Worm (Caenorhabditis elegans) whole organism, young adult: ENCODE results near the gene igcm-4.

Experiments
- B0035.1 ChIP-seq: sonication (generic microtip); optimal IDR thresholded peaks from 2 replicates; lab custom pipeline; 2016; ENCODE audit warnings: missing genetic modification characterization, mild to moderate bottlenecking, missing compliant biosample characterization, missing genotype, missing genetic modification reagents
- C06A6.2 ChIP-seq: fragments of 200-800 bp; sonication (Bioruptor generic); conservative IDR thresholded peaks from 2 replicates; pipeline ENCODE4 v1.3.6; 2022; ENCODE audit warnings: missing genetic modification characterization, missing compliant biosample characterization
- C17E4.6 ChIP-seq: fragments of 200-800 bp; sonication (Bioruptor generic); IDR thresholded peaks from 2 replicates; pipeline ENCODE4 v1.3.6; 2022; ENCODE audit warnings: missing genetic modification reagents, missing genetic modification characterization, missing compliant biosample characterization
- F10E7.11 ChIP-seq: sonication (generic microtip); optimal IDR thresholded peaks from 2 replicates; lab custom pipeline; 2017; ENCODE audit warnings: mild to moderate bottlenecking, missing genetic modification characterization, moderate library complexity, missing compliant biosample characterization
- F22D6.2 ChIP-seq: sonication (generic microtip); optimal IDR thresholded peaks from 2 replicates; lab custom pipeline; 2016; ENCODE audit warnings: mild to moderate bottlenecking, missing genetic modification characterization, missing compliant biosample characterization
- F23B12.7 ChIP-seq: sonication (generic microtip); optimal IDR thresholded peaks from 2 replicates; lab custom pipeline; 2017; ENCODE audit warnings: missing genetic modification characterization, mild to moderate bottlenecking, missing compliant biosample characterization, antibody characterized with exemption, moderate library complexity; ENCODE audit not compliant: insufficient read depth
- F39B2.1 ChIP-seq: fragments of 200-800 bp; sonication (Bioruptor generic); IDR thresholded peaks from 2 replicates; pipeline ENCODE4 v1.3.6; 2022; ENCODE audit warnings: missing genetic modification reagents, missing genetic modification characterization, missing compliant biosample characterization
- F57C9.4 ChIP-seq: sonication (generic microtip); optimal IDR thresholded peaks from 2 replicates; lab custom pipeline; 2017; ENCODE audit warnings: mild to moderate bottlenecking, missing genetic modification characterization, missing compliant biosample characterization
- K11D2.4 ChIP-seq: fragments of 200-800 bp; sonication (Bioruptor generic); IDR thresholded peaks from 2 replicates; pipeline ENCODE4 v1.3.6; 2022; ENCODE audit warnings: missing genetic modification reagents, missing genetic modification characterization, missing compliant biosample characterization
- ama-1 ChIP-seq, 3 experiments: fragments of 150-350 bp in 1 of 3; sonication (generic microtip) in 2 of 3; optimal IDR thresholded peaks; 2 replicates each; lab custom pipeline; 2014 to 2018; ENCODE audit warnings: missing biosample characterization in 2 of 3, missing genetic modification characterization in 2 of 3, missing genetic modification reagents in 2 of 3
- attf-6 ChIP-seq: fragments of 200-800 bp; sonication (Bioruptor generic); IDR thresholded peaks from 2 replicates; pipeline ENCODE4 v1.3.6; 2022; ENCODE audit warnings: missing genetic modification reagents, missing genetic modification characterization, missing compliant biosample characterization
- ccch-3 ChIP-seq: fragments of 200-800 bp; sonication (Bioruptor generic); optimal IDR thresholded peaks from 2 replicates; lab custom pipeline; 2018; ENCODE audit warnings: mild to moderate bottlenecking, missing genetic modification characterization, missing compliant biosample characterization
- cebp-1 ChIP-seq, 2 experiments: fragments of 200-800 bp in 1 of 2; sonication (Bioruptor generic) in 1 of 2; sonication (generic microtip) in 1 of 2; IDR thresholded peaks in 1 of 2; optimal IDR thresholded peaks in 1 of 2; 2 replicates each; pipeline versions ENCODE4 v1.3.6 to Lab custom; 2017 to 2022; ENCODE audit warnings: missing compliant biosample characterization in 2 of 2, missing genetic modification characterization in 2 of 2, mild to moderate bottlenecking in 1 of 2, missing genetic modification reagents in 1 of 2, moderate library complexity in 1 of 2
- ceh-58 ChIP-seq: fragments of 200-800 bp; sonication (Bioruptor generic); IDR thresholded peaks from 2 replicates; pipeline ENCODE4 v1.3.6; 2022; ENCODE audit warnings: missing genetic modification characterization, missing compliant biosample characterization
- ceh-91 ChIP-seq: fragments of 200-800 bp; sonication (Bioruptor generic); IDR thresholded peaks from 2 replicates; pipeline ENCODE4 v1.3.6; 2022; ENCODE audit warnings: missing genetic modification reagents, missing genetic modification characterization, missing compliant biosample characterization
- chd-7 ChIP-seq: sonication (generic microtip); optimal IDR thresholded peaks from 2 replicates; lab custom pipeline; 2016; ENCODE audit warnings: mild to moderate bottlenecking, missing genetic modification characterization, moderate library complexity, missing compliant biosample characterization
- dpl-1 ChIP-seq: fragments of 150-350 bp; optimal IDR thresholded peaks from 2 replicates; lab custom pipeline; 2014; ENCODE audit warnings: missing biosample characterization, missing genetic modification reagents, missing genetic modification characterization
- egl-18 ChIP-seq: fragments of 200-800 bp; sonication (Bioruptor generic); IDR thresholded peaks from 2 replicates; pipeline ENCODE4 v1.3.6; 2022; ENCODE audit warnings: missing genetic modification reagents, missing genetic modification characterization, missing compliant biosample characterization
- fkh-3 ChIP-seq: sonication (generic microtip); optimal IDR thresholded peaks from 2 replicates; lab custom pipeline; 2016; ENCODE audit warnings: mild to moderate bottlenecking, missing genetic modification characterization, missing compliant biosample characterization
- gei-17 ChIP-seq: fragments of 200-800 bp; sonication (Bioruptor generic); optimal IDR thresholded peaks from 2 replicates; lab custom pipeline; 2018; ENCODE audit warnings: mild to moderate bottlenecking, missing genetic modification characterization, missing compliant biosample characterization
- lin-54 ChIP-seq: fragments of 200-800 bp; sonication (Bioruptor generic); optimal IDR thresholded peaks from 2 replicates; lab custom pipeline; 2018; ENCODE audit warnings: mild to moderate bottlenecking, missing genetic modification characterization, missing compliant biosample characterization
- lir-1 ChIP-seq: fragments of 200-800 bp; sonication (Bioruptor generic); conservative IDR thresholded peaks from 2 replicates; pipeline ENCODE4 v1.3.6; 2022; ENCODE audit warnings: missing genetic modification reagents, missing genetic modification characterization, missing compliant biosample characterization
- nfya-1 ChIP-seq: sonication (generic microtip); optimal IDR thresholded peaks from 2 replicates; lab custom pipeline; 2017; ENCODE audit warnings: antibody characterized with exemption, missing compliant biosample characterization, missing genetic modification characterization, borderline replicate concordance; ENCODE audit not compliant: insufficient read depth
- nhr-27 ChIP-seq: fragments of 200-800 bp; sonication (Bioruptor generic); optimal IDR thresholded peaks from 2 replicates; lab custom pipeline; 2018; ENCODE audit warnings: mild to moderate bottlenecking, missing genetic modification characterization, moderate library complexity, missing compliant biosample characterization
- rcor-1 ChIP-seq: fragments of 200-800 bp; sonication (Bioruptor generic); IDR thresholded peaks from 2 replicates; pipeline ENCODE4 v1.3.6; 2022; ENCODE audit warnings: missing genetic modification reagents, missing genetic modification characterization, missing compliant biosample characterization
- rec-8 ChIP-seq, 2 experiments: sonication (generic microtip); optimal IDR thresholded peaks; 2 replicates each; lab custom pipeline; 2016; ENCODE audit warnings: mild to moderate bottlenecking in 2 of 2, missing genetic modification characterization in 2 of 2, missing genetic modification reagents in 2 of 2, missing genotype in 2 of 2, missing biosample characterization in 1 of 2, missing compliant biosample characterization in 1 of 2, moderate library complexity in 1 of 2
- rpc-1 ChIP-seq, 2 experiments: fragments of 150-350 bp in 1 of 2; sonication (generic microtip) in 1 of 2; optimal IDR thresholded peaks; 2 replicates each; lab custom pipeline; 2014 to 2018; ENCODE audit warnings: missing biosample characterization in 1 of 2, missing genetic modification characterization in 1 of 2, missing genetic modification reagents in 1 of 2, missing genotype in 1 of 2
- snpc-1.3 ChIP-seq: sonication (generic microtip); optimal IDR thresholded peaks from 2 replicates; lab custom pipeline; 2017; ENCODE audit warnings: missing genetic modification characterization, mild to moderate bottlenecking, missing compliant biosample characterization, antibody characterized with exemption, moderate library complexity, missing genotype, missing genetic modification reagents; ENCODE audit not compliant: insufficient read depth
- snpc-4 ChIP-seq, 5 experiments: fragments of 150-350 bp in 1 of 5; sonication (generic microtip) in 4 of 5; optimal IDR thresholded peaks; 2 replicates each; lab custom pipeline; 2014 to 2018; ENCODE audit warnings: missing genetic modification characterization in 5 of 5, missing biosample characterization in 3 of 5, antibody characterized with exemption in 2 of 5, mild to moderate bottlenecking in 2 of 5, missing compliant biosample characterization in 2 of 5, missing genotype in 2 of 5, moderate library complexity in 2 of 5, missing genetic modification reagents in 1 of 5
- somi-1 ChIP-seq: fragments of 200-800 bp; sonication (Bioruptor generic); optimal IDR thresholded peaks from 2 replicates; lab custom pipeline; 2018; ENCODE audit warnings: mild to moderate bottlenecking, missing genetic modification characterization, missing compliant biosample characterization
- tlf-1 ChIP-seq: fragments of 200-800 bp; sonication (Bioruptor generic); optimal IDR thresholded peaks from 2 replicates; lab custom pipeline; 2018; ENCODE audit warnings: mild to moderate bottlenecking, missing genetic modification characterization, missing compliant biosample characterization
- unc-130 ChIP-seq: sonication (generic microtip); optimal IDR thresholded peaks from 2 replicates; lab custom pipeline; 2016; ENCODE audit warnings: missing genetic modification reagents, missing genetic modification characterization, missing compliant biosample characterization
- unc-62 ChIP-seq: fragments of 150-350 bp; optimal IDR thresholded peaks from 2 replicates; lab custom pipeline; 2014; ENCODE audit warnings: missing biosample characterization, missing genetic modification reagents, missing genetic modification characterization
- xnd-1 ChIP-seq: sonication (generic microtip); optimal IDR thresholded peaks from 2 replicates; lab custom pipeline; 2016; ENCODE audit warnings: missing genotype, missing genetic modification reagents, missing genetic modification characterization, missing compliant biosample characterization
- ztf-18 ChIP-seq: sonication (generic microtip); optimal IDR thresholded peaks from 2 replicates; lab custom pipeline; 2016; ENCODE audit warnings: missing genotype, mild to moderate bottlenecking, missing genetic modification characterization, missing compliant biosample characterization

Gene igcm-4

DNA sequence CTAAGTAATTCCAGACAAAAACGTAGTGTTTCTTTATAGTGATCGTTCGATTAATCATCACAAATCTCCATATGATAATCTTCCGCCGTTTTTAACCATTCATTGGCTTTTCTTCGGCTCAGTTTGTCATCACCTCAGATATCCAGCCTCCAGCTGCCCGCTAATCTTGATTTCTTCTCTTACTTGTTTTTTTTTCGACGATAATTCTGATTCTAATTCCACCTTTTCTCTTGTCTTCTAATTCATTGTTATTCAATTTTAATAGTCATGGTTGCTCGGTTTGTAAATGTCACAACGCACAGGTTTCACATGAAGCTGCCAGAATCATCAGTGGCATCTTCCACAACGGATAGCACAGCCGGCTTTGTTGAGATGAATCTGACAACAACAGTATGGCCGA lies 33.4 kb upstream of the igcm-4 start, which contains the start of gene F49H12.4:
F49H12.4 (plus strand) TSS at position 301 of the 400 bp plus-strand sequence.
- TF ChIP-seq F22D6.2 (tag; lab: Kevin White, UChicago) (no peak), ceh-91 (GFP tag; lab: Robert Waterston, UW) (no peak), snpc-1.3 (tag; lab: Kevin White, UChicago) (no peak), ztf-18 (tag; lab: Kevin White, UChicago) (no peak), fkh-3 (tag; lab: Kevin White, UChicago) (no peak), lin-54 (GFP tag; lab: Kevin White, UChicago) (no peak), ama-1 (optimal IDR thresholded peaks at IDR 0.05; lab: Kevin White, UChicago) (no peak), ama-1 (GFP tag; optimal IDR thresholded peaks at IDR 0.05; lab: Kevin White, UChicago) (no peak), somi-1 (no peak), ceh-58 (no peak), snpc-4 (GFP tag; optimal IDR thresholded peaks at IDR 0.05; lab: Kevin White, UChicago) (no peak), snpc-4 (tag; optimal IDR thresholded peaks at IDR 0.05; lab: Kevin White, UChicago) (no peak), F39B2.1 (GFP tag; lab: Robert Waterston, UW) (no peak), F23B12.7 (tag; lab: Kevin White, UChicago) (no peak), C17E4.6 (GFP tag; lab: Robert Waterston, UW) (no peak), egl-18 (no peak)

DNA sequence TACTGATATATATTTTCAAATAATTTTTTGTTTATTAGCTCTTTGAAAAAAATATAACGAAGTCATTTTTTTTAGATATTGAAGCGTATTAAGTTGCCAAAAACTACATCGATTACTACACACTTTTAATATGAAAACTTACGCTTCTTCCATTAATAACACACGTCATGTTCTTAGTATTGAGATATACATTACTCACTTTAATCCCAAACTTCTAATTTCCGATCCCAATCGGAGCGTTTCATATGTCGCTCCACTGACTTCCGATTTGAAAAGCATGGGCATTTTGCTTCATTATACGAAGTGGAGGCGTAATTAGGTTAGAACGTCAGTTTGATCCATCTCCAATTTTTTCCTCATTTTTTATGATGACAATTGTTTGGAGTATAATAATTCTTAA lies 32.7 kb upstream of the igcm-4 start:
- TF ChIP-seq C06A6.2 (GFP tag; lab: Robert Waterston, UW) (no peak), F22D6.2 (tag; lab: Kevin White, UChicago) (no peak), gei-17 (GFP tag; lab: Kevin White, UChicago) (no peak), nhr-27 (tag; lab: Kevin White, UChicago) (no peak), rcor-1 (no peak), nfya-1 (tag; lab: Kevin White, UChicago) (no peak)

DNA sequence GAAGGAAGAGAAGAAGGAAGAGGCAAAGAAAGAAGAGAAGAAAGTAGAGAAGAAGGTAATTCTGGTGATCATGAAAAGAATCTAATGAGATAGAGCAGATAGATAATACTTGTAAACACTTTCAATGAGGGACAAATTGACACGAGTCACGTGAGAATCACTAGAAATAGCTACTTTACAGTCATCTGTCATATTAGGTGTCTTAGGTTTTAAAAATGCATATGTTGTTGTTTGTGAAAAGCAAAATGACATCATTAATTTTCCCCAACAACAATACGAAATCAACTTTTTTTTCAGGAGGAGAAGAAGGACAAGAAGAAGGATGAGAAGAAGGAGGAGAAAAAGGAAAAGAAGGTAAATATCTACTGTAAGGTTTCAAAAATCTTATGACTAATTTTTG lies 29.0 kb upstream of the igcm-4 start:
- TF ChIP-seq F57C9.4 (tag; lab: Kevin White, UChicago), result no peak
- TF ChIP-seq ceh-91 (GFP tag; lab: Robert Waterston, UW), result no peak
- no peak for TF ChIP-seq lir-1
- no peak for TF ChIP-seq cebp-1 (GFP tag; IDR thresholded peaks at IDR 0.05; lab: Robert Waterston, UW)
- no peak for TF ChIP-seq cebp-1 (tag; optimal IDR thresholded peaks at IDR 0.05; lab: Kevin White, UChicago)
- no peak for TF ChIP-seq xnd-1 (tag; lab: Kevin White, UChicago)
- no peak for TF ChIP-seq K11D2.4 (GFP tag; lab: Robert Waterston, UW)
- no peak for TF ChIP-seq tlf-1 (GFP tag; lab: Kevin White, UChicago)
- no peak for TF ChIP-seq rpc-1 (optimal IDR thresholded peaks at IDR 0.05; lab: Kevin White, UChicago)
- TF ChIP-seq rpc-1 (tag; optimal IDR thresholded peaks at IDR 0.05; lab: Kevin White, UChicago), result no peak
- TF ChIP-seq ccch-3, result no peak
- no peak for TF ChIP-seq chd-7 (tag; lab: Kevin White, UChicago)
- TF ChIP-seq attf-6, result no peak
- TF ChIP-seq B0035.1 (tag; lab: Kevin White, UChicago), result no peak
- TF ChIP-seq unc-130 (GFP tag; lab: Kevin White, UChicago), result no peak
- no peak for TF ChIP-seq rec-8 (tag; optimal IDR thresholded peaks at IDR 0.05; lab: Kevin White, UChicago)
- TF ChIP-seq ama-1 (optimal IDR thresholded peaks at IDR 0.05; lab: Kevin White, UChicago), result no peak
- TF ChIP-seq ama-1 (GFP tag; optimal IDR thresholded peaks at IDR 0.05; lab: Kevin White, UChicago), result no peak
- no peak for TF ChIP-seq dpl-1 (GFP tag; lab: Kevin White, UChicago)
- no peak for TF ChIP-seq F10E7.11
- TF ChIP-seq unc-62, result no peak
